Fruit fly (Drosophila melanogaster) S2 (cell line): ENCODE results near the gene KrT95D.

ENCODE experiments used
- CG8478 ChIP-seq: fragments of >200 bp; optimal IDR thresholded peaks from 2 replicates; lab custom pipeline; 2018
- CTCF ChIP-seq, 2 experiments: fragments of >200 bp; optimal IDR thresholded peaks; 2 replicates each; lab custom pipeline; 2018

- TF ChIP-seq CG8478 (lab: Kevin White, UChicago) (no peak), CTCF (optimal IDR thresholded peaks at IDR 0.05; lab: Kevin White, UChicago) (no peak)
Measured at dm6 chr3R:24047226-24047976, 15.8 kb upstream of the KrT95D start, which contains the start of gene CG5986.
